Worm (Caenorhabditis elegans): ENCODE results near the gene dod-6.

The dod-6 gene

ce11 chrIII:10238448-10239154, 41.1 kb downstream of the dod-6 start, which contains the start of gene Y70G10A.3:
Gene Y70G10A.3 (plus strand): TSS chrIII:10239104.
- TF ChIP-seq ceh-14 (tag; optimal IDR thresholded peaks at IDR 0.05), result no peak
- TF ChIP-seq unc-42 (tag; optimal IDR thresholded peaks at IDR 0.05), result no peak
- TF ChIP-seq Y22D7AL.16 (tag; optimal IDR thresholded peaks at IDR 0.05), result no peak
- TF ChIP-seq ceh-22 (tag; optimal IDR thresholded peaks at IDR 0.05), result no peak
- no peak for TF ChIP-seq pat-9 (tag; optimal IDR thresholded peaks at IDR 0.05)
- no peak for TF ChIP-seq ets-4 (tag; optimal IDR thresholded peaks at IDR 0.05)
- no peak for TF ChIP-seq nfya-1 (tag; optimal IDR thresholded peaks at IDR 0.05)
- TF ChIP-seq dve-1 (tag; optimal IDR thresholded peaks at IDR 0.05), result no peak

ce11 chrIII:10240073-10240472, 42.6 kb downstream of the dod-6 start:
- TF ChIP-seq ceh-24 (tag; optimal IDR thresholded peaks at IDR 0.05), result no peak
- TF ChIP-seq hlh-6 (tag; optimal IDR thresholded peaks at IDR 0.05), result no peak
- no peak for TF ChIP-seq hlh-15 (tag; optimal IDR thresholded peaks at IDR 0.05)
- TF ChIP-seq ceh-14 (tag; optimal IDR thresholded peaks at IDR 0.05), result no peak
- no peak for TF ChIP-seq T23F11.4 (GFP tag; optimal IDR thresholded peaks at IDR 0.05)
- no peak for TF ChIP-seq ceh-22 (tag; optimal IDR thresholded peaks at IDR 0.05)
- TF ChIP-seq K02D7.2 (tag; optimal IDR thresholded peaks at IDR 0.05), result no peak
- TF ChIP-seq fax-1 (tag; optimal IDR thresholded peaks at IDR 0.05), result no peak
- TF ChIP-seq ceh-18 (tag; optimal IDR thresholded peaks at IDR 0.05), result no peak
- TF ChIP-seq elt-4 (tag; optimal IDR thresholded peaks at IDR 0.05), result no peak
- TF ChIP-seq che-1 (tag; optimal IDR thresholded peaks at IDR 0.05), result no peak
- no peak for TF ChIP-seq ttx-3 (tag; optimal IDR thresholded peaks at IDR 0.05)

- no peak for TF ChIP-seq lin-11 (tag; optimal IDR thresholded peaks at IDR 0.05)
- TF ChIP-seq hlh-13 (GFP tag; optimal IDR thresholded peaks at IDR 0.05), result no peak
- no peak for TF ChIP-seq unc-55 (GFP tag; optimal IDR thresholded peaks at IDR 0.05)
- no peak for TF ChIP-seq lim-6 (tag; optimal IDR thresholded peaks at IDR 0.05)
- TF ChIP-seq ets-4 (tag; optimal IDR thresholded peaks at IDR 0.05), result no peak
- no peak for TF ChIP-seq npax-4 (tag; optimal IDR thresholded peaks at IDR 0.05)
- TF ChIP-seq hlh-8 (tag; optimal IDR thresholded peaks at IDR 0.05), result no peak
- no peak for TF ChIP-seq fkh-10 (GFP tag; optimal IDR thresholded peaks at IDR 0.05)
- no peak for TF ChIP-seq pax-1 (tag; optimal IDR thresholded peaks at IDR 0.05)
- TF ChIP-seq gmeb-2 (tag; optimal IDR thresholded peaks at IDR 0.05), result no peak
- no peak for TF ChIP-seq ceh-14 (tag; optimal IDR thresholded peaks at IDR 0.05)
- no peak for TF ChIP-seq dmd-4 (tag; optimal IDR thresholded peaks at IDR 0.05; ENCODE audit: borderline replicate concordance)
- no peak for TF ChIP-seq pha-4 (tag; optimal IDR thresholded peaks at IDR 0.05)
- TF ChIP-seq ceh-48 (tag; optimal IDR thresholded peaks at IDR 0.05), result no peak
These were observed 43.9 kb downstream of the dod-6 start for ce11 chrIII:10241332-10241829.

- TF ChIP-seq odd-2 (tag; optimal IDR thresholded peaks at IDR 0.05), result no peak
- TF ChIP-seq dve-1 (tag; optimal IDR thresholded peaks at IDR 0.05), result no peak
- no peak for TF ChIP-seq pha-2 (tag; optimal IDR thresholded peaks at IDR 0.05)
- TF ChIP-seq pat-9 (tag; optimal IDR thresholded peaks at IDR 0.05), result no peak
- no peak for TF ChIP-seq madf-2 (tag; optimal IDR thresholded peaks at IDR 0.05)
- TF ChIP-seq ceh-30 (tag; optimal IDR thresholded peaks at IDR 0.05), result no peak
- no peak for TF ChIP-seq ceh-22 (tag; optimal IDR thresholded peaks at IDR 0.05)
- TF ChIP-seq ahr-1 (tag; optimal IDR thresholded peaks at IDR 0.05), result no peak
- TF ChIP-seq F13H6.1 (tag; optimal IDR thresholded peaks at IDR 0.05), result no peak
- TF ChIP-seq elt-2 (tag; optimal IDR thresholded peaks at IDR 0.05), result no peak
- TF ChIP-seq hlh-30 (tag; optimal IDR thresholded peaks at IDR 0.05; ENCODE audit: insufficient read depth), result no peak
- TF ChIP-seq ztf-16 (tag; optimal IDR thresholded peaks at IDR 0.05), result no peak
- TF ChIP-seq mec-3 (tag; optimal IDR thresholded peaks at IDR 0.05; ENCODE audit: borderline replicate concordance), result no peak
- TF ChIP-seq pag-3 (tag; optimal IDR thresholded peaks at IDR 0.05; ENCODE audit: borderline replicate concordance), result no peak
These were observed 46.5 kb downstream of the dod-6 start for ce11 chrIII:10244013-10244412.
